Worm (Caenorhabditis elegans) whole organism, L2 larva: Measurements from ENCODE around the gene chtb-3.
A peak's percentile ranks its signal among the peaks of the same experiment; 100 is the strongest.

Source experiments
- C34F6.9 ChIP-seq: fragments of 150-350 bp; optimal IDR thresholded peaks from 2 replicates; lab custom pipeline; 2014; ENCODE audit warnings: missing biosample characterization, missing genetic modification characterization
- R02D3.7 ChIP-seq: fragments of 150-350 bp; optimal IDR thresholded peaks from 2 replicates; lab custom pipeline; 2014; ENCODE audit warnings: missing biosample characterization, missing genetic modification characterization
- Y55F3AM.14 ChIP-seq: fragments of 200-800 bp; sonication (Bioruptor generic); optimal IDR thresholded peaks from 2 replicates; lab custom pipeline; 2018; ENCODE audit warnings: mild to moderate bottlenecking, missing genetic modification characterization, missing compliant biosample characterization
- ZK546.5 ChIP-seq: sonication (generic microtip); optimal IDR thresholded peaks from 2 replicates; lab custom pipeline; 2017; ENCODE audit warnings: missing biosample characterization, missing genetic modification characterization
- alr-1 ChIP-seq: fragments of 150-350 bp; optimal IDR thresholded peaks from 2 replicates; lab custom pipeline; 2014; ENCODE audit warnings: missing biosample characterization, missing genetic modification characterization
- aly-2 ChIP-seq: fragments of 150-350 bp; optimal IDR thresholded peaks from 2 replicates; lab custom pipeline; 2014; ENCODE audit warnings: missing biosample characterization, missing genetic modification characterization
- blmp-1 ChIP-seq: sonication (generic microtip); optimal IDR thresholded peaks from 2 replicates; lab custom pipeline; 2017; ENCODE audit warnings: missing genetic modification characterization, mild to moderate bottlenecking, missing compliant biosample characterization, antibody characterized with exemption, moderate library complexity; ENCODE audit not compliant: insufficient read depth
- ceh-16 ChIP-seq: fragments of 150-350 bp; optimal IDR thresholded peaks from 2 replicates; lab custom pipeline; 2014; ENCODE audit warnings: missing biosample characterization, missing genetic modification characterization
- ceh-82 ChIP-seq: fragments of 150-350 bp; optimal IDR thresholded peaks from 2 replicates; lab custom pipeline; 2014; ENCODE audit warnings: missing biosample characterization, missing genetic modification characterization
- crh-2 ChIP-seq: sonication (generic microtip); optimal IDR thresholded peaks from 2 replicates; lab custom pipeline; 2017; ENCODE audit warnings: missing biosample characterization, missing genetic modification characterization
- dmd-4 ChIP-seq: sonication (generic microtip); optimal IDR thresholded peaks from 2 replicates; lab custom pipeline; 2017; ENCODE audit warnings: missing biosample characterization, missing genetic modification characterization
- egl-27 ChIP-seq: sonication (generic microtip); optimal IDR thresholded peaks from 3 replicates; lab custom pipeline; 2017; ENCODE audit warnings: missing biosample characterization, missing genetic modification reagents, missing genetic modification characterization
- elt-1 ChIP-seq: fragments of 150-350 bp; optimal IDR thresholded peaks from 2 replicates; lab custom pipeline; 2014; ENCODE audit warnings: missing biosample characterization, missing genetic modification characterization
- fos-1 ChIP-seq: fragments of 150-350 bp; optimal IDR thresholded peaks from 2 replicates; lab custom pipeline; 2014; ENCODE audit warnings: missing biosample characterization, missing genetic modification characterization
- gmeb-1 ChIP-seq: fragments of 150-350 bp; optimal IDR thresholded peaks from 2 replicates; lab custom pipeline; 2014; ENCODE audit warnings: missing biosample characterization, missing genetic modification characterization
- lin-11 ChIP-seq: fragments of 150-350 bp; sonication (generic microtip); optimal IDR thresholded peaks from 2 replicates; lab custom pipeline; 2014; ENCODE audit warnings: missing biosample characterization, missing genetic modification characterization, inconsistent platforms, mixed read lengths
- mab-5 ChIP-seq: fragments of 150-350 bp; optimal IDR thresholded peaks from 2 replicates; lab custom pipeline; 2014; ENCODE audit warnings: missing biosample characterization, missing genetic modification characterization
- mbf-1 ChIP-seq: sonication (generic microtip); optimal IDR thresholded peaks from 2 replicates; lab custom pipeline; 2017; ENCODE audit warnings: missing biosample characterization, missing genetic modification characterization
- mdl-1 ChIP-seq, 2 experiments: fragments of 150-350 bp in 1 of 2; sonication (generic microtip) in 1 of 2; optimal IDR thresholded peaks; 2 replicates each; lab custom pipeline; 2017; ENCODE audit warnings: missing biosample characterization in 2 of 2, missing genetic modification characterization in 2 of 2
- nhr-10 ChIP-seq: sonication (generic microtip); optimal IDR thresholded peaks from 2 replicates; lab custom pipeline; 2017; ENCODE audit warnings: missing biosample characterization, missing genetic modification characterization
- nhr-12 ChIP-seq: fragments of 150-350 bp; optimal IDR thresholded peaks from 2 replicates; lab custom pipeline; 2014; ENCODE audit warnings: missing biosample characterization, missing genetic modification characterization
- nhr-129 ChIP-seq: fragments of 150-350 bp; optimal IDR thresholded peaks from 2 replicates; lab custom pipeline; 2014; ENCODE audit warnings: missing biosample characterization, missing genetic modification characterization
- nhr-21 ChIP-seq: fragments of 150-350 bp; optimal IDR thresholded peaks from 2 replicates; lab custom pipeline; 2014; ENCODE audit warnings: missing biosample characterization, missing genetic modification characterization
- nhr-23 ChIP-seq: fragments of 150-350 bp; optimal IDR thresholded peaks from 2 replicates; lab custom pipeline; 2014; ENCODE audit warnings: missing biosample characterization, missing genetic modification reagents, missing genetic modification characterization
- nhr-237 ChIP-seq: fragments of 150-350 bp; optimal IDR thresholded peaks from 2 replicates; lab custom pipeline; 2014; ENCODE audit warnings: missing biosample characterization, missing genetic modification characterization
- nhr-77 ChIP-seq: fragments of 150-350 bp; optimal IDR thresholded peaks from 2 replicates; lab custom pipeline; 2014; ENCODE audit warnings: missing biosample characterization, missing genetic modification characterization
- sem-4 ChIP-seq: fragments of 150-350 bp; optimal IDR thresholded peaks from 2 replicates; lab custom pipeline; 2014; ENCODE audit warnings: missing biosample characterization, missing genetic modification reagents, missing genetic modification characterization
- skn-1 ChIP-seq: sonication (generic microtip); optimal IDR thresholded peaks from 2 replicates; lab custom pipeline; 2017; ENCODE audit warnings: missing biosample characterization, missing genetic modification characterization
- sma-3 ChIP-seq: sonication (generic microtip); optimal IDR thresholded peaks from 2 replicates; lab custom pipeline; 2016; ENCODE audit warnings: missing genetic modification reagents, missing genetic modification characterization, missing compliant biosample characterization
- sma-9 ChIP-seq, 2 experiments: fragments of 150-350 bp in 1 of 2; sonication (generic microtip) in 1 of 2; optimal IDR thresholded peaks; 2 replicates each; lab custom pipeline; 2014 to 2016; ENCODE audit warnings: missing genetic modification characterization in 2 of 2, mild to moderate bottlenecking in 1 of 2, missing biosample characterization in 1 of 2, missing compliant biosample characterization in 1 of 2, missing genetic modification reagents in 1 of 2, moderate library complexity in 1 of 2
- snpc-4 ChIP-seq: fragments of 150-350 bp; optimal IDR thresholded peaks from 2 replicates; lab custom pipeline; 2014; ENCODE audit warnings: missing biosample characterization, missing genetic modification characterization
- unc-39 ChIP-seq: fragments of 150-350 bp; optimal IDR thresholded peaks from 2 replicates; lab custom pipeline; 2014; ENCODE audit warnings: missing biosample characterization, missing genetic modification characterization
- unc-55 ChIP-seq: fragments of 150-350 bp; sonication (generic microtip); optimal IDR thresholded peaks from 3 replicates; lab custom pipeline; 2014; ENCODE audit warnings: missing biosample characterization, missing genetic modification reagents, missing genetic modification characterization
- unc-62 ChIP-seq: fragments of 150-350 bp; optimal IDR thresholded peaks from 2 replicates; lab custom pipeline; 2014; ENCODE audit warnings: missing biosample characterization, missing genetic modification reagents, missing genetic modification characterization
- ztf-1 ChIP-seq: fragments of 200-800 bp; sonication (Bioruptor generic); conservative IDR thresholded peaks from 2 replicates; pipeline ENCODE4 v1.3.6; 2022; ENCODE audit warnings: missing genetic modification characterization, missing compliant biosample characterization
- ztf-4 ChIP-seq: fragments of 150-350 bp; optimal IDR thresholded peaks from 2 replicates; lab custom pipeline; 2014; ENCODE audit warnings: missing biosample characterization, missing genetic modification characterization

Gene chtb-3

DNA sequence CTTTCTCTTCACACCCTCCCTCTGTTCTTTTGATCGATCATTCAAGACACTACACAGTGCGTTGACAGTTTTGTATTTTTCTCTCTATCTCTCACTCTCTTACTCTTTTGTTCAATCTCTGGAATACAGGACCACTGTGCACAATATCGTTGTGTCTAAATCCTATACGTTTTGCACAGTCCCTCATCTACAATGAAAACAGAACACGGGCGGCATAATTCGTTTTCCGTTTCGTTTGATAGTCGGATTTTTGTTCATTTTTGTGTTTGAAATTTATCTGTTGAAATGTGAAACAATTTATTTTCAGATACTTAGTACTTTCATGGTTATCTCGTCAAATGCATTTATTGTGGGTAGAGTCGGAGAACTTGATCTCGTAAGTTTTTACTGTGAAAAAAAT, 22.1 kb upstream of the chtb-3 start, which contains the start of gene C03B1.7:
Gene C03B1.7, plus strand, starts transcription at position 301 of the 400 bp plus-strand sequence.
- TF ChIP-seq ztf-1 (GFP tag; lab: Robert Waterston, UW), result no peak
- no peak for TF ChIP-seq nhr-23 (tag; lab: Kevin White, UChicago)
- TF ChIP-seq ceh-16 (tag; lab: Kevin White, UChicago), result no peak
- no peak for TF ChIP-seq nhr-77
- no peak for TF ChIP-seq unc-39 (tag; lab: Kevin White, UChicago)
- TF ChIP-seq ceh-82 (tag; lab: Kevin White, UChicago), result no peak
- TF ChIP-seq nhr-10 (tag; lab: Kevin White, UChicago), result no peak
- TF ChIP-seq alr-1, result no peak
- no peak for TF ChIP-seq skn-1 (tag; lab: Kevin White, UChicago)
- no peak for TF ChIP-seq blmp-1 (tag; lab: Kevin White, UChicago)
- no peak for TF ChIP-seq mab-5
- no peak for TF ChIP-seq ZK546.5 (tag; lab: Kevin White, UChicago)
- TF ChIP-seq fos-1 (tag; lab: Kevin White, UChicago), result no peak
- no peak for TF ChIP-seq aly-2

DNA sequence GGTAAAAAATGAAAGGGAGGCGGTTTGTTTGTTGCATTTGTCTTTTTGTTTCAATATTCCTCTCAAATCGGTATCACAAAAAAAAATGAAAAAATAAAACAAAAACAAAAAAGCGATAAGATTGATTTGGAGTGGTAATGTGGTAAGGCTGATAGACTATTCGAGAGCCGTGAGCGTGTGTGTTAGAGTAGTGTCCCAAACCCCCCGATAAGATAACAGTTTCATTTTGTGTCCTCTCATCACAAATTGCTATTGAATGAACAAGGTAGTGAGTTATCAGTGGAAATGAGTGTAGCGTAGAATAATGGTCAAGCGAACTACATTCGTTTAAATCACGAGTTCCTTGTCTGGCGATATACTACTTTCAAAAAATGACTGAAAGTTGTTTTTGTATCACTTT, 19.0 kb upstream of the chtb-3 start:
- TF ChIP-seq fos-1 (tag; lab: Kevin White, UChicago) (peak; percentile 90), unc-55 (no peak), crh-2 (peak; percentile 54), sma-9 (GFP tag; optimal IDR thresholded peaks at IDR 0.05; lab: Kevin White, UChicago) (peak; percentile 65), sma-9 (tag; optimal IDR thresholded peaks at IDR 0.05; lab: Kevin White, UChicago) (no peak), Y55F3AM.14 (GFP tag; lab: Kevin White, UChicago) (no peak), gmeb-1 (peak; percentile 22), lin-11 (tag; lab: Kevin White, UChicago) (no peak), aly-2 (no peak), egl-27 (tag; lab: Kevin White, UChicago) (peak; percentile 24), sma-3 (GFP tag; lab: Kevin White, UChicago) (peak; percentile 15), unc-39 (tag; lab: Kevin White, UChicago) (no peak)

DNA sequence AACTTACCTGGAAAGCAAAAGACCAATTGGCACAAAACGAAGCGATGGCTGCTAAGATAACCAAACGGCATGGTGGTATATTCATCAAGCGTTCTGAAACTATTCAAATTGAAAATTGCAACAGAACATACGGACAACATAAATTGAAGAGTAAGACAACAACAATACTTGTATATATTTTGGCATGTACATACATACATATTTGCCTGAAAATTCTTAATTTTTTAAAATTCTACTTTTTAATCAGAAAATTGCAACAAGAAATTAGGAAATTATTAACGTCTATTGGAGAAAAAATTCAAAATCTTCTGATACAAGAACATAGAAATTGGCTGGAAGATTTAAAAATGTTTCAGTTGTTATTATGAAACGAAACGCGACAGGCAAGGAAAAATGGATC, 18.5 kb upstream of the chtb-3 start, which contains the start of gene C03B1.13:
Gene C03B1.13, minus strand, starts transcription at position 101 of the 400 bp plus-strand sequence.
- TF ChIP-seq gmeb-1 (no peak), unc-62 (GFP tag; lab: Kevin White, UChicago) (no peak), ceh-82 (tag; lab: Kevin White, UChicago) (no peak)

DNA sequence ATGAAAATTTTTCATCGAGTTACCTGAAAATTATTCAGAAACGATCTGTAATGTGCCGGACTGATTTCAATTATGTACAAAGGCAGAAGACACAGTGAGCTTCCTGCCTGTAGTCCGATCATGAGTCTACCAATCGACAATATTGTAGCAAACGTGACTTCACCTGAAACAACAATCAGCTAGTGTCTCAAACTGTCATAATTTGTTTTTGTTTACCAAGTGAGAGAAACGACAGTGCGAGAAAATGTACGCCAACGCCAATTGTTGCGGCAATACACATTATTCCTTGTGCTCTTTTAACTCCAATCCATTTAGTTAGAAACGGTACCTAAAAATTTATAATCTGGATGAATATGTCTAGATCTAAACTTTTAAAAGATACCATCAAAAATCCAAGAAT, 17.9 kb upstream of the chtb-3 start:
- TF ChIP-seq C34F6.9 (tag; lab: Kevin White, UChicago), result no peak
- TF ChIP-seq sem-4 (tag; lab: Kevin White, UChicago), result no peak

DNA sequence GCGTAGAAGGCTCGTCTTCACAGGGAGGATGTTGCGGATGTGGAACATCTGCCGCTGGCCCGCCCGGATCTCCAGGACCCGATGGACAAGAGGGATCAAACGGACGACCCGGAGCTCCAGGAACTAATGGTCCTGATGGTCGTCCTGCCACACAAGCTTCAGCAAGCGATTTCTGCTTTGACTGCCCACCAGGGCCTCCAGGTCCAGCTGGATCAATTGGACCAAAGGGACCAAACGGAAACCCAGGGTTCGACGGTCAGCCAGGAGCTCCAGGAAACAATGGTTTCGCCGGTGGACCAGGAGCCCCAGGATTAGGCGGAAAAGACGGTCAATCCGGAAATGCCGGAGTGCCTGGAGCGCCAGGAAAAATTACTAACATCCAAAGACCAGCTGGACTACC, 15.2 kb upstream of the chtb-3 start:
- TF ChIP-seq crh-2 (no peak), sma-9 (GFP tag; optimal IDR thresholded peaks at IDR 0.05; lab: Kevin White, UChicago) (no peak), sma-9 (tag; optimal IDR thresholded peaks at IDR 0.05; lab: Kevin White, UChicago) (no peak), ztf-1 (GFP tag; lab: Robert Waterston, UW) (0 out of 2 replicates have a peak, but pooled peaks have one; percentile 76), ceh-82 (tag; lab: Kevin White, UChicago) (no peak), elt-1 (tag; lab: Kevin White, UChicago) (no peak)

DNA sequence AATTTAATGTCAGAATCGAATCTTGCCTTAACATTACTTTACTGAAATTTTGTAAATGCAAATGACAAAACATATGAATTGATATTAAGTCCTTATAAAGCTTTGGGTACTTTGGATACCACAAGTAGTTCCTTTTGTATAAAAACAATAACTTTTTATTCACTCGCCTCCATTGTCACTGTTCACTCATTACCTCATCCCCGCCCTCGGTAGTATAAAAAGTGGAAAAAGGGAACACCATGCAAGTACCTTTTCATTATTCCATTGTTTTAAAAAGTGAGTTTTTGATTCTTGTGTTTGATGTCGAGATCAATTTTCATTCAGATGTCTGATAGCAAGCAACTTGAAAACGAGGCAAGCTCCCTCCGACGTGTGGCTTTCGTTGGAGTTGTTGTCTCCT, 14.6 kb upstream of the chtb-3 start, which contains the start of gene col-171:
Gene col-171, plus strand, starts transcription at position 301 of the 400 bp plus-strand sequence.
- TF ChIP-seq sma-3 (GFP tag; lab: Kevin White, UChicago) (no peak), crh-2 (no peak), nhr-237 (tag; lab: Kevin White, UChicago) (no peak), skn-1 (tag; lab: Kevin White, UChicago) (no peak), nhr-21 (no peak), mbf-1 (tag; lab: Kevin White, UChicago) (no peak), dmd-4 (tag; lab: Kevin White, UChicago) (no peak), snpc-4 (tag; lab: Kevin White, UChicago) (no peak), nhr-77 (no peak), ceh-82 (tag; lab: Kevin White, UChicago) (no peak), nhr-129 (tag; lab: Kevin White, UChicago) (no peak), R02D3.7 (tag; lab: Kevin White, UChicago) (no peak), elt-1 (tag; lab: Kevin White, UChicago) (no peak), aly-2 (no peak), mdl-1 (tag; optimal IDR thresholded peaks at IDR 0.05; lab: Kevin White, UChicago) (no peak), ztf-4 (tag; lab: Kevin White, UChicago) (no peak), sem-4 (tag; lab: Kevin White, UChicago) (no peak), nhr-12 (tag; lab: Kevin White, UChicago) (no peak), lin-11 (tag; lab: Kevin White, UChicago) (no peak)
